Fruit fly (Drosophila melanogaster) whole organism, adult: Measurements from ENCODE around the gene CG34180.

ENCODE experiments used
- CG11617 ChIP-seq: fragments of 200-800 bp; sonication (Bioruptor generic); optimal IDR thresholded peaks from 2 replicates; lab custom pipeline; 2017; ENCODE audit warnings: mild to moderate bottlenecking, missing biosample characterization, missing genetic modification reagents, missing genetic modification characterization
- CG12768 ChIP-seq: fragments of 200-800 bp; sonication (Bioruptor generic); optimal IDR thresholded peaks from 2 replicates; lab custom pipeline; 2017; ENCODE audit warnings: missing biosample characterization, missing genetic modification characterization, mild to moderate bottlenecking, moderate library complexity, missing genetic modification reagents
- Crg-1 ChIP-seq: fragments of 200-800 bp; sonication (Bioruptor generic); optimal IDR thresholded peaks from 2 replicates; lab custom pipeline; 2016; ENCODE audit warnings: missing biosample characterization, missing genetic modification characterization
- Mnt ChIP-seq: fragments of 200-800 bp; sonication (Bioruptor generic); optimal IDR thresholded peaks from 2 replicates; lab custom pipeline; 2016; ENCODE audit warnings: missing biosample characterization, mild to moderate bottlenecking, missing genetic modification characterization
- cic ChIP-seq: fragments of 200-800 bp; sonication (Bioruptor generic); optimal IDR thresholded peaks from 2 replicates; lab custom pipeline; 2017; ENCODE audit warnings: missing biosample characterization, mild to moderate bottlenecking, missing genetic modification characterization, moderate library complexity
- cnc ChIP-seq, 2 experiments: fragments of >200 bp; optimal IDR thresholded peaks; 2 replicates each; lab custom pipeline; 2017
- kay ChIP-seq: fragments of 200-800 bp; sonication (Bioruptor generic); peaks from one replicate; lab custom pipeline; 2016; ENCODE audit warnings: missing biosample characterization, missing genetic modification characterization, borderline replicate concordance

- TF ChIP-seq CG12768 (GFP tag; lab: Kevin White, UChicago), result no peak
- TF ChIP-seq kay (GFP tag; lab: Kevin White, UChicago), result no peak
- no peak for TF ChIP-seq Crg-1 (GFP tag; lab: Kevin White, UChicago)
- TF ChIP-seq Mnt (GFP tag; lab: Kevin White, UChicago), result no peak
- TF ChIP-seq CG11617 (GFP tag; lab: Kevin White, UChicago), result no peak
- TF ChIP-seq cic, result no peak
- TF ChIP-seq cnc (optimal IDR thresholded peaks at IDR 0.05; lab: Kevin White, UChicago), result no peak
Observed at dm6 chr2L:6036710-6037109, 23.6 kb upstream of the CG34180 start, which contains the start of gene mtm.
